Worm (Caenorhabditis elegans): ENCODE data around the gene amt-3.

- TF ChIP-seq med-1 (GFP tag; optimal IDR thresholded peaks at IDR 0.05; ENCODE audit: insufficient read depth) (no peak), ztf-29 (GFP tag; IDR thresholded peaks at IDR 0.05) (no peak), tab-1 (GFP tag; IDR thresholded peaks at IDR 0.05) (no peak), cog-1 (tag; optimal IDR thresholded peaks at IDR 0.05) (no peak), ref-1 (GFP tag; conservative IDR thresholded peaks at IDR 0.05) (no peak)
These were observed 38.5 kb upstream of the amt-3 start, which contains the start of gene sra-13 for ce11 chrII:8407491-8407890.

Measured in whole organism, midembryonic.